Worm (Caenorhabditis elegans) whole organism, L4 larva: ENCODE measurements around the gene inx-1.

ENCODE experiments used
- ceh-28 ChIP-seq: fragments of 150-350 bp; optimal IDR thresholded peaks from 2 replicates; lab custom pipeline; 2014; ENCODE audit warnings: missing biosample characterization, missing genetic modification reagents, missing genetic modification characterization
- lin-29 ChIP-seq: fragments of 200-800 bp; sonication (Bioruptor generic); IDR thresholded peaks from 2 replicates; pipeline ENCODE4 v1.3.6; 2022; ENCODE audit warnings: missing genetic modification reagents, missing genetic modification characterization, missing compliant biosample characterization
- lin-39 ChIP-seq: fragments of 150-350 bp; optimal IDR thresholded peaks from 2 replicates; lab custom pipeline; 2014; ENCODE audit warnings: missing biosample characterization, missing genetic modification reagents, missing genetic modification characterization
- nhr-111 ChIP-seq: fragments of 200-800 bp; sonication (Bioruptor generic); optimal IDR thresholded peaks from 2 replicates; lab custom pipeline; 2018; ENCODE audit warnings: mild to moderate bottlenecking, missing genetic modification characterization, missing compliant biosample characterization
- nhr-77 ChIP-seq: fragments of 150-350 bp; optimal IDR thresholded peaks from 2 replicates; lab custom pipeline; 2014; ENCODE audit warnings: missing biosample characterization, missing genetic modification characterization
- php-3 ChIP-seq: fragments of 200-800 bp; sonication (Bioruptor generic); IDR thresholded peaks from 2 replicates; pipeline ENCODE4 v1.3.6; 2022; ENCODE audit warnings: missing genetic modification reagents, missing genetic modification characterization, missing compliant biosample characterization
- sdz-12 ChIP-seq: fragments of 200-800 bp; sonication (Bioruptor generic); optimal IDR thresholded peaks from 2 replicates; lab custom pipeline; 2018; ENCODE audit warnings: mild to moderate bottlenecking, missing genetic modification characterization, missing compliant biosample characterization
- tra-1 ChIP-seq: fragments of 200-800 bp; sonication (Bioruptor generic); IDR thresholded peaks from 2 replicates; pipeline ENCODE4 v1.3.6; 2022; ENCODE audit warnings: missing genetic modification reagents, missing genetic modification characterization, missing compliant biosample characterization

ce11 chrX:7001933-7002332 lies 45.7 kb upstream of the inx-1 start:
- TF ChIP-seq php-3, result no peak
- TF ChIP-seq nhr-77, result no peak
- no peak for TF ChIP-seq lin-39 (tag; lab: Kevin White, UChicago)
- TF ChIP-seq ceh-28 (tag; lab: Kevin White, UChicago), result no peak
- no peak for TF ChIP-seq sdz-12 (GFP tag; lab: Kevin White, UChicago)
- no peak for TF ChIP-seq lin-29
- no peak for TF ChIP-seq nhr-111 (GFP tag; lab: Kevin White, UChicago)
- no peak for TF ChIP-seq tra-1
